Worm (Caenorhabditis elegans) whole organism, midembryonic: Measurements from ENCODE around the gene F41D9.2.

Experiments used
- T22C8.4 ChIP-seq: fragments of 200-800 bp; sonication (Bioruptor generic); IDR thresholded peaks from 2 replicates; pipeline ENCODE4 v1.3.6; 2022; ENCODE audit warnings: missing genetic modification characterization, missing compliant biosample characterization
- cog-1 ChIP-seq: sonication (generic microtip); optimal IDR thresholded peaks from 2 replicates; lab custom pipeline; 2016; ENCODE audit warnings: missing genetic modification characterization, missing compliant biosample characterization
- flt-1 ChIP-seq: fragments of 200-800 bp; sonication (Bioruptor generic); IDR thresholded peaks from 2 replicates; pipeline ENCODE4 v1.3.6; 2022; ENCODE audit warnings: missing genetic modification characterization, missing compliant biosample characterization
- klf-2 ChIP-seq: fragments of 200-800 bp; sonication (Bioruptor generic); conservative IDR thresholded peaks from 2 replicates; pipeline ENCODE4 v1.3.6; 2022; ENCODE audit warnings: missing genetic modification reagents, missing genetic modification characterization, missing compliant biosample characterization
- med-1 ChIP-seq: sonication (generic microtip); optimal IDR thresholded peaks from 2 replicates; lab custom pipeline; 2017; ENCODE audit warnings: missing genetic modification characterization, mild to moderate bottlenecking, missing compliant biosample characterization, antibody characterized with exemption, missing genetic modification reagents; ENCODE audit not compliant: insufficient read depth
- ref-1 ChIP-seq: fragments of 200-800 bp; sonication (Bioruptor generic); conservative IDR thresholded peaks from 2 replicates; pipeline ENCODE4 v1.3.6; 2022; ENCODE audit warnings: missing genetic modification reagents, missing genetic modification characterization, missing compliant biosample characterization
- tab-1 ChIP-seq: fragments of 200-800 bp; sonication (Bioruptor generic); IDR thresholded peaks from 2 replicates; pipeline ENCODE4 v1.3.6; 2022; ENCODE audit warnings: missing genetic modification characterization, missing compliant biosample characterization
- ztf-23 ChIP-seq: fragments of 200-800 bp; sonication (Bioruptor generic); IDR thresholded peaks from 2 replicates; pipeline ENCODE4 v1.3.6; 2022; ENCODE audit warnings: missing genetic modification reagents, missing genetic modification characterization, missing compliant biosample characterization
- ztf-29 ChIP-seq: fragments of 200-800 bp; sonication (Bioruptor generic); IDR thresholded peaks from 2 replicates; pipeline ENCODE4 v1.3.6; 2022; ENCODE audit warnings: missing genetic modification reagents, missing genetic modification characterization, missing compliant biosample characterization

F41D9.2 gene

DNA sequence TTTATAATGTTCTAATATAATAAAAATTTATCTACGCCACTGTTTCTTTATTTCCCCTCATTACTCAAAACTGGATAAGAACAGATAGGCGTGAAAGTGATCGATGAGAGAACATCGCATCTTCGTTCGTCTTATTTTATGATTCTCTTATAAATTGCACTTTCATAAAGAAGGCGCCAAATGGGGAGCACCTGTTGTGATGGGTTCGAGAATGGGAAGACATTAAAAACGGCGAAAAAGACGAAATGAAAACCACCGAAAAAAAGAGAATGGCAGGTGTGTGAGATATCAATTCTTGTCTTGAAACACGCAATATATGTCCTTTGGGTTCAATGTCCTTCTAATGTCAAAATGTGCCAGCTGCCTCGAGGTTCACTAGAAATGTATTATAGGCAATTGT is 9.5 kb upstream of the F41D9.2 start:
- TF ChIP-seq T22C8.4 (GFP tag; lab: Robert Waterston, UW) (no peak), ztf-23 (no peak), ref-1 (GFP tag; lab: Robert Waterston, UW) (no peak), klf-2 (no peak), med-1 (no peak), tab-1 (GFP tag; lab: Robert Waterston, UW) (no peak), flt-1 (GFP tag; lab: Robert Waterston, UW) (no peak), ztf-29 (no peak), cog-1 (tag; lab: Kevin White, UChicago) (no peak)

DNA sequence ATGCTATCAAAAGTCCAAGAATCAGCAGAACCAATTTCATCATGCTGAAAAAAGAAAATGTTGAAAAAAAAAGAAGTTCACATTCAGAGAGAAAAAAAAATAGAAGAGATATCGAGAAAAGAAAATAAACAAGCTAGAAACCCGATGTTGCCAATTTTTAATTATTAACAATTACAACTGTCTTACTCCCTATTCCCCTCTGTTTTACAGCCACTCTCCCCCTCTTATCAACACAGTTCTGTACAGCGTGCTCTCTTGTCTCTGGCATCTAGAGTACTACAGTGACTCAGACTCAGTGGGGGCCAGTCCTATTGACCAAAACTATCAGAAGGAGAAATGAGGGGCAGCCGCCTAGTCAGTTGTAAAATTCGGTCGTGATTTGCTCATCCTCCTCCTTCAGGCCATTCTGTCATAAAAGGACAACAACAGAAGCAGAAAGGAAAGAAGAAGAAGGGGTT is 7.8 kb upstream of the F41D9.2 start, which contains the start of gene wrk-1:
wrk-1 (minus strand) TSS at position 51 of the 458 bp plus-strand sequence.
- no peak for TF ChIP-seq ref-1 (GFP tag; lab: Robert Waterston, UW)
- TF ChIP-seq T22C8.4 (GFP tag; lab: Robert Waterston, UW), result no peak
- TF ChIP-seq ztf-23, result no peak
- TF ChIP-seq med-1, result no peak

DNA sequence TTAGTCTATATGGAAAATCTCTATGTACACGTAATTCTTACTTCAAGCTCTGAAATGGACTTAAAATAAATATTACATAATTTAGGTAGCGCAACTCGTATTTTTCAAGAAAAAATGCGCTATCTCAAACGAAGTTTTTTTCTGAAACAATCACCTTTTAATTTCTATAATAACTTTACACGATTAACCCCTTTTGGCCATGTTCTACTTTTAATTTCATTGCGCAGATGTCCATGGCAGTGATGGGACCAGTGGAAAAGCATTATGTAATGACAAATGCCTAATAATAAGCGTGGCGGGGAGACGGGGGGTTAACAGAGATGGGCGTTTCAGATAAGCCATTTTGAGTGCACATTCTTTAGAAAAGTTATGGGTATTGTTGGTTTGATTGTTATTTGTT is 6.8 kb upstream of the F41D9.2 start:
- TF ChIP-seq tab-1 (GFP tag; lab: Robert Waterston, UW), result no peak
- TF ChIP-seq ztf-29, result no peak
- TF ChIP-seq cog-1 (tag; lab: Kevin White, UChicago), result no peak
- no peak for TF ChIP-seq flt-1 (GFP tag; lab: Robert Waterston, UW)
- TF ChIP-seq T22C8.4 (GFP tag; lab: Robert Waterston, UW), result no peak
- no peak for TF ChIP-seq klf-2
- no peak for TF ChIP-seq med-1
- no peak for TF ChIP-seq ztf-23
- no peak for TF ChIP-seq ref-1 (GFP tag; lab: Robert Waterston, UW)

DNA sequence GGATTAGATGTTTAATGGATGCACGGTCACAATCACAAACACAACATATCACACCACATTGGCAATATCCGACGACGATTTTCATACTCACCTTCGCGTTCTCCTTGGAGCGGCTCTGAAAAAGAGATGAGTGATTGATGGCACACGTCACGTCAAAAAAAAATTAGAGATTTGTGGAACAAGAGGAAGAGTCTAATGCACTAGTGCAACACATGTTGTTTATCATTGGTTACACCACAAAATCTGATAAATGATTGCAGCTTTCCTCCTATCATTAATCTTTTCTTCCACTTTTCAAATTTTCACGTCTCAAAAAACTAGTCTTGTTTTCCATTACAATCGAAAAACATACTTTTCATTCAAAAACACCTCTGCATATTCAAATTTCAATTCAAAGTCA is 5.8 kb upstream of the F41D9.2 start:
- no peak for TF ChIP-seq cog-1 (tag; lab: Kevin White, UChicago)
- no peak for TF ChIP-seq klf-2
- TF ChIP-seq ztf-29, result no peak
- no peak for TF ChIP-seq tab-1 (GFP tag; lab: Robert Waterston, UW)
- TF ChIP-seq ref-1 (GFP tag; lab: Robert Waterston, UW), result no peak

DNA sequence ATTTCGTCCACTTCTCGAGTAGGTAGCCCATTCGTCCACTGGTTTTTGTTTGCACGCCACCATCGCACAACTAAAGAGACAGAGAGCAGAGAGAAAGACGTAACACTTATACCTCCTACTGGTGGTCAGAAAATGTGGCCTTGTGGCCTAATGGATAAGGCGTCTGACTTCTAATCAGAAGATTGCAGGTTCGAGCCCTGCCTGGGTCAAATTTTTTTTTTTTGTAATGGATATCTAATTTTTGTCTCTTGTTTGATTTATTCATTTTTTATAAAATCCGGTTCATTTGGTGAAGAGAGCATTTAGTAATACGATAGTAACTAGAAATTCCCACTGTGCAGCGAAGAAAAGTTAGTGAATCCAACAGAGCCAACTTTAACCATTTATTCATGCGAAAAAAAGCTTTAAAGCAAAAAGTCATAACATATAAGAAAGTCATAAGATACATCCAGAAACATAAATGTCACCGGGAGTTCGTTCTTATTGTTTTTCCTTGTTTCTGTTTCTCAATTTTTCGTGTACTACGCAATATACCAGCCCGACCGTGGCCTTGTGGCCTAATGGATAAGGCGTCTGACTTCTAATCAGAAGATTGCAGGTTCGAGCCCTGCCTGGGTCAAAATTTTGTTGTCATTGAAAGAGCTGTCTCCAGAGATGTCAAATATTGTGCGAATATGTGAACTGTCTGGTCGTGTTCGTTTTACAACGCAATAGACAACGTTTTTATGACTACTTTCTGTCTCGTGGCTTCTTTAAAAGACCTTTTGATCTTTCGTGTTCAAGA is 1.5 kb upstream of the F41D9.2 start:
- TF ChIP-seq med-1 (peak; percentile 45), ref-1 (GFP tag; lab: Robert Waterston, UW) (peak; percentile 79), klf-2 (peak; percentile 78), cog-1 (tag; lab: Kevin White, UChicago) (peak; percentile 55), T22C8.4 (GFP tag; lab: Robert Waterston, UW) (peak; percentile 86), ztf-29 (peak; percentile 85), tab-1 (GFP tag; lab: Robert Waterston, UW) (peak; percentile 89), ztf-23 (peak; percentile 89), flt-1 (GFP tag; lab: Robert Waterston, UW) (peak; percentile 92)

DNA sequence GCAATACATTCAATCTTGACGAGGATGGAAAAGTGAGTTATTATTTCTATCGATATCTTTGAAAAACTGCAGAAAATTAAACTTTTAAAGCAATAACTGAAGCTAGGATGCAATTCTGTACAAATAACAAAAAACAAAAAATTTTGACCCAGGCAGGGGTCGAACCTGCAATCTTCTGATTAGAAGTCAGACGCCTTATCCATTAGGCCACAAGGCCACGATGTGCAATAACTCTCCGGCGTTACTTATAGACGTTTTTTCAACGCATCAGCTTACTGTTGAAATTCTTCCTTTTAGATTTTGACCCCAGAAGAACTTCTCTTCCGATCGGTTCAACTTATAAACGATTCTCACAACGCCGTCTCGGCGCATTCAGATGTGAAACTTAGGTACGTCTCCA is 3.1 kb downstream of the F41D9.2 start:
- TF ChIP-seq ztf-23 (0 out of 2 replicates have a peak, but pooled peaks have one; percentile 50), klf-2 (no peak)

DNA sequence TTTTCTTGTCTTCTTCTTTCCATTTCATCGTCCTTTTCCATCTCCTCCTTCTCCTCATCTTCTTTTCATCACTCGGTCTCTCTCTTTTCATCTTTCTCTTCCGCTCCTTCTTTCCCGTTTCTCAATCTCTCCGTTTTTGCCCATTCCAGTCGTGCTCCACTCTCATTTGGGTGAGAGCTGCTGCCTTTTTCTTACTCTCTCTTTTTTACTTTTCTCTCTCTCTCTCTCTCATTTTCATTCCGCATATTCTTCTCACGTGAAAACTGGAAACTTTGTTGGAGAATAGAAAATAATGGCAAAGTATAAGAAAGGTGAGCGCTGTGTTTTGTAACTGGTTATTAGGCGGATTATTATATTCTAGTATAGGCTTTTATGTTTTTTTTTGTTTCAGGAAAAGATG is 6.4 kb downstream of the F41D9.2 start, which contains the start of gene tbc-18:
tbc-18 (plus strand) TSS at position 246 of the 400 bp plus-strand sequence.
- TF ChIP-seq cog-1 (tag; lab: Kevin White, UChicago) (no peak), flt-1 (GFP tag; lab: Robert Waterston, UW) (no peak), T22C8.4 (GFP tag; lab: Robert Waterston, UW) (no peak)

DNA sequence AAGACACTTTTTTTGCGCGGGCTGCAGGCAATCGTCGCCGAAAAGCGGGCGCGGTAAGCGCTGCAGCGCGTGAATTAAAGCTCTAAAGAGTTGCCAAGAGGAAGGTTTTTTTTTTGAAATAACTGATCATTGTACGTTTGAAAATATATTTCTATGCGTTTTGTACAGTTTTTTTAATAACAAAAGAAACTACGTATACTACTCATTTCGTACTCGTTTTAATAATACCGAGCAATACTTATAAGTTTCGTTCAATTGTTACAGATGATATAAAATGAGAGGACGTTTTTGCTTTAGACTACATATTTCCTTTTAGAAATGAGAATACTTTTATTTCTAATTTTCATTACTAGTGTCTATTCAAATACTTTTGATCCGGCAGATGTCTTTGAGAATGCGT is 12.8 kb downstream of the F41D9.2 start, which contains the start of gene nep-15:
nep-15 (plus strand) TSS at position 301 of the 400 bp plus-strand sequence.
- TF ChIP-seq ref-1 (GFP tag; lab: Robert Waterston, UW) (no peak), T22C8.4 (GFP tag; lab: Robert Waterston, UW) (no peak), cog-1 (tag; lab: Kevin White, UChicago) (no peak), med-1 (no peak), ztf-23 (no peak), flt-1 (GFP tag; lab: Robert Waterston, UW) (no peak), tab-1 (GFP tag; lab: Robert Waterston, UW) (no peak), klf-2 (no peak), ztf-29 (no peak)

DNA sequence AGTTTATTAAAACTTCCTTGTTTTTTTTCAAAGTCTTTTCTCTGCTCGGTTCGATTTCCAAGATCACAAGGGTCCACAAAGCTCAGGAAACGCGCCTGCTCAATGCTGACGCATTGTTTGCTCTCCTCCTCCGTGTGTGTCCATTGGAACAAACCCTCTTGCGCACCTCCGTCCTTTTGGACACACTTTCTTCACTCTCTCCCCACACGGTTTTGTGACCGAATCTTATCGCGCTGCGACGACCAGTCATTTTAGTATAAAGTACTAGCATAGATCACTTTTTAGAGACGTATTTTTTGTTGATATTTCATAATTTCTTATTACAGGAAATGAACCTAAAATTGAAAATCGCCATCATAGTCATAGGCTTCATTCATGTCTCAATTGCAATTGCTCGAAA is 16.5 kb downstream of the F41D9.2 start:
- peak; percentile 52 for TF ChIP-seq cog-1 (tag; lab: Kevin White, UChicago)
- TF ChIP-seq flt-1 (GFP tag; lab: Robert Waterston, UW), result no peak

DNA sequence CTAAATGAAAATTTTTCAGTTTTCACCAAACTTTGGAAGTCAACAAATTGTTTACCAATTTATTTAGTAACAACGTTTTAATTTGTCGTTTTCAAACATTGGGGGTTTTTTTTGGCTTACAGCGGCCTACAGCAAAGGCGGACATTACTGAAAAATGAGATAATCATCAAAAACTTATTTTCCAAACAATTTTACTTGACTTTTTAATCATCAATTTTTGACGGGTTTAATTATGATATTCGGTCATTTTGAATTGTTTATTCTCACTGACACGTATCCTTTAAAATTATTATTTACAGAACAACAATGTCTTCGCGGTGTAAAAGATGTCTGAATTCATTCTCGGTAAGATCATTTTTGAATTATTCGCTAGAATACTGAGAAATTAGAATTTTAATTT is 17.2 kb downstream of the F41D9.2 start, which contains the start of gene F40B5.2:
F40B5.2 (plus strand) TSS at position 301 of the 400 bp plus-strand sequence.
- TF ChIP-seq tab-1 (GFP tag; lab: Robert Waterston, UW) (no peak), ztf-23 (no peak), med-1 (no peak), flt-1 (GFP tag; lab: Robert Waterston, UW) (no peak), cog-1 (tag; lab: Kevin White, UChicago) (no peak), klf-2 (no peak), ztf-29 (no peak), T22C8.4 (GFP tag; lab: Robert Waterston, UW) (no peak), ref-1 (GFP tag; lab: Robert Waterston, UW) (no peak)

DNA sequence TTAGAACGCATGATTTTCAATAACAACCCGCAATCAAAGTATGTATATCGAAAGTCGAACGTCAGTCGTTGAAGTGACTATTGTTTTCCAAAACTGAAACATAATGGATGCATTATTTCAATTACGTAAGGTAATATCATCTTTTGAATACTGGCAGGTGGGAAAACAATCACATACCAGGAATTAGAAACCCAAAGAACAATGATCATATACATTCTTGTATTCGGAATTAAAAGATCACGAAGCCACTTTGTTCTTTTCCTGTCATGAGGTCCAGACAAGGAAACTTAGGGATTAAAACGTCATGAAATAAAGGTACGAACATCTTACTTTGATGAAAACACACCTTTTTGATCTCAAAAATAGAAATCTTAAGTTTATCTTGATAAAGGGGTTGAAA is 22.4 kb downstream of the F41D9.2 start:
- TF ChIP-seq med-1, result no peak
- TF ChIP-seq T22C8.4 (GFP tag; lab: Robert Waterston, UW), result no peak
- no peak for TF ChIP-seq cog-1 (tag; lab: Kevin White, UChicago)
